Worm (Caenorhabditis elegans) whole organism, early embryonic: ENCODE measurements around the gene H03G16.1.

Source experiments
- ama-1 ChIP-seq: fragments of 150-350 bp; optimal IDR thresholded peaks from 2 replicates; lab custom pipeline; 2014
- flt-1 ChIP-seq: fragments of 200-800 bp; sonication (Bioruptor generic); IDR thresholded peaks from 2 replicates; pipeline ENCODE4 v1.3.6; 2022; ENCODE audit warnings: missing genetic modification characterization, missing compliant biosample characterization
- pes-1 ChIP-seq: fragments of 200-800 bp; sonication (Bioruptor generic); IDR thresholded peaks from 2 replicates; pipeline ENCODE4 v1.3.6; 2022; ENCODE audit warnings: missing genetic modification reagents, missing genetic modification characterization, missing compliant biosample characterization
- sea-1 ChIP-seq: fragments of 200-800 bp; sonication (Bioruptor generic); conservative IDR thresholded peaks from 2 replicates; pipeline ENCODE4 v1.3.6; 2022; ENCODE audit warnings: missing genetic modification characterization, missing compliant biosample characterization

DNA sequence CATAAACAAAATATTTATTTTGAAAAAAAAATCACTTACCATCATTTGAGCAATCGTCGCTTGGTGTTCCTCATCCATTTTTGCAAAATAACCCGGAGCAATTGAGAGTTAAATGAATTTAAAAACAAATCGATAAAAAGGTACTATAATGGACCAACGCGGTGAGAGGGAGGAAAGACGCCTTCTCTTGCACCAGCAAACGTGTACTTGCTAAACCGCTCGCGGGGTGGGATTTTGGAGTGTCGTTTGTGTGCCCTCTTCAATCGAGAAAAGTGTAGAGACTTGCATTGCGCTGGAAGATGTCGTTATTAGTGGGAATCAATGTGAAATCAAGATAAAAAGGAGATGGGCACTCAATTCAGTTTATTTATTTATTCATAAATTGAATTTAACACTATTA, 30.1 kb downstream of the H03G16.1 start, which contains the start of gene H40L08.1:
- TF ChIP-seq ama-1 (no peak), flt-1 (GFP tag; lab: Robert Waterston, UW) (no peak), pes-1 (GFP tag; lab: Robert Waterston, UW) (no peak), sea-1 (GFP tag; lab: Robert Waterston, UW) (no peak)
